Fruit fly (Drosophila melanogaster) whole organism, embryonic: ENCODE data around the gene CG6470.

Source experiments
- Abd-B ChIP-seq: fragments of 200-800 bp; sonication (Bioruptor generic); optimal IDR thresholded peaks from 2 replicates; lab custom pipeline; 2018; ENCODE audit warnings: missing biosample characterization, mild to moderate bottlenecking, missing genetic modification characterization, moderate library complexity
- CG1603 ChIP-seq: fragments of 200-800 bp; sonication (Bioruptor generic); optimal IDR thresholded peaks from 2 replicates; lab custom pipeline; 2019; ENCODE audit warnings: missing biosample characterization, mild to moderate bottlenecking, missing genetic modification characterization, moderate library complexity
- CG1832 ChIP-seq: fragments of 200-800 bp; sonication (Bioruptor generic); optimal IDR thresholded peaks from 2 replicates; lab custom pipeline; 2017; ENCODE audit warnings: missing biosample characterization, mild to moderate bottlenecking, missing genetic modification characterization, inconsistent platforms
- CG18599 ChIP-seq: fragments of 200-800 bp; sonication (Bioruptor generic); optimal IDR thresholded peaks from 3 replicates; lab custom pipeline; 2017; ENCODE audit warnings: missing biosample characterization, missing genetic modification characterization, mild to moderate bottlenecking, moderate library complexity, missing genetic modification reagents
- CG31388 ChIP-seq: fragments of 200-800 bp; sonication (Bioruptor generic); optimal IDR thresholded peaks from 2 replicates; lab custom pipeline; 2016; ENCODE audit warnings: missing biosample characterization, missing genetic modification characterization
- CG6854 ChIP-seq: fragments of 200-800 bp; sonication (Bioruptor generic); optimal IDR thresholded peaks from 3 replicates; lab custom pipeline; 2017; ENCODE audit warnings: missing biosample characterization, mild to moderate bottlenecking, missing genetic modification characterization
- Fer2 ChIP-seq: fragments of 200-800 bp; sonication (Bioruptor generic); optimal IDR thresholded peaks from 2 replicates; lab custom pipeline; 2018; ENCODE audit warnings: missing biosample characterization, mild to moderate bottlenecking, missing genetic modification characterization, moderate library complexity
- Lpt ChIP-seq: fragments of >200 bp; optimal IDR thresholded peaks from 2 replicates; lab custom pipeline; 2018; ENCODE audit warnings: missing biosample characterization, missing genetic modification characterization
- Mrtf ChIP-seq: fragments of 200-800 bp; sonication (Bioruptor generic); IDR thresholded peaks from 3 replicates; pipeline ENCODE4 v1.3.6; 2022; ENCODE audit warnings: missing biosample characterization, missing genetic modification characterization
- tna ChIP-seq: fragments of 200-800 bp; sonication (Bioruptor generic); IDR thresholded peaks from 2 replicates; pipeline ENCODE4 v1.3.6; 2022; ENCODE audit warnings: missing biosample characterization, missing genetic modification characterization; ENCODE audit not compliant: partially characterized antibody

DNA sequence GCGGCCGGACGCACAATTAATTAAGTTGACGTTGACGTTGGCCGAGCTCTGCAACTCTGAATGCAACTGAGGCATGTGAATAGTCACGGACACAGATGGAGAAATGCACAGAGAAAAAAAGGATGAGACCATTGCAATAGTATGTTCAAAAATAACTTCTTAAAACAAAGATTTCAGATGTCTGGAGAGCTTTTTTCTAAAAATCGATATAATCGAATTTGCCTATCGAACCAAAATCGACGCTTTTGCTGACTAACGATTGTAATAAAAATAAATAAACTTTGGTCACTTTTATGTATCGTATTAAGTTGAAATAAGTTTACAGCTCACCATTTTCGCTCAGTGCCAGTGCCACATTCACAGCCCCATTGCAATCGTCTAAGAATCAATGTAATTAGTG is 43.9 kb upstream of the CG6470 start:
- TF ChIP-seq Lpt (GFP tag; lab: Kevin White, UChicago) (no peak), Abd-B (GFP tag; lab: Kevin White, UChicago) (no peak), CG18599 (GFP tag; lab: Kevin White, UChicago) (no peak), CG6854 (GFP tag; lab: Kevin White, UChicago) (no peak), CG1603 (tag; lab: Kevin White, UChicago) (no peak), CG31388 (GFP tag; lab: Kevin White, UChicago) (no peak), CG1832 (no peak), Mrtf (GFP tag; lab: Robert Waterston, UW) (no peak), tna (GFP tag; lab: Robert Waterston, UW) (no peak), Fer2 (no peak)
